Fruit fly (Drosophila melanogaster) whole organism, embryonic: ENCODE data around the gene CG10333.
A peak's percentile ranks its signal among the peaks of the same experiment; 100 is the strongest.

Experiments
- Atf-2 ChIP-seq: fragments of 200-800 bp; sonication (Bioruptor generic); optimal IDR thresholded peaks from 2 replicates; lab custom pipeline; 2016; ENCODE audit warnings: missing biosample characterization, missing genetic modification characterization
- CG10147 ChIP-seq: fragments of 200-800 bp; sonication (Bioruptor generic); optimal IDR thresholded peaks from 2 replicates; lab custom pipeline; 2019; ENCODE audit warnings: missing biosample characterization, mild to moderate bottlenecking, missing genetic modification characterization, moderate library complexity
- CG11695 ChIP-seq: fragments of 200-800 bp; sonication (Bioruptor generic); IDR thresholded peaks from 3 replicates; pipeline ENCODE4 v1.3.6; 2022; ENCODE audit warnings: missing biosample characterization, missing genetic modification characterization
- CG1603 ChIP-seq: fragments of 200-800 bp; sonication (Bioruptor generic); optimal IDR thresholded peaks from 2 replicates; lab custom pipeline; 2019; ENCODE audit warnings: missing biosample characterization, mild to moderate bottlenecking, missing genetic modification characterization, moderate library complexity
- CG1647 ChIP-seq: fragments of 200-800 bp; sonication (Bioruptor generic); optimal IDR thresholded peaks from 3 replicates; lab custom pipeline; 2016; ENCODE audit warnings: missing biosample characterization, missing genetic modification characterization
- CG17385 ChIP-seq: fragments of 200-800 bp; sonication (Bioruptor generic); optimal IDR thresholded peaks from 3 replicates; lab custom pipeline; 2018; ENCODE audit warnings: missing biosample characterization, mild to moderate bottlenecking, missing genetic modification characterization
- CG18262 ChIP-seq: fragments of 200-800 bp; optimal IDR thresholded peaks from 3 replicates; lab custom pipeline; 2019; ENCODE audit warnings: missing biosample characterization, mild to moderate bottlenecking, missing genetic modification characterization, moderate library complexity
- CG18599 ChIP-seq: fragments of 200-800 bp; sonication (Bioruptor generic); optimal IDR thresholded peaks from 3 replicates; lab custom pipeline; 2017; ENCODE audit warnings: missing biosample characterization, missing genetic modification characterization, mild to moderate bottlenecking, moderate library complexity, missing genetic modification reagents
- CG2116 ChIP-seq: fragments of 200-800 bp; sonication (Bioruptor generic); optimal IDR thresholded peaks from 3 replicates; lab custom pipeline; 2018; ENCODE audit warnings: missing biosample characterization, mild to moderate bottlenecking, missing genetic modification characterization
- CG2199 ChIP-seq: fragments of 200-800 bp; sonication (Bioruptor generic); IDR thresholded peaks from 3 replicates; pipeline ENCODE4 v1.3.6; 2022; ENCODE audit warnings: missing biosample characterization, missing genetic modification characterization
- CG2889 ChIP-seq: fragments of 200-800 bp; sonication (Bioruptor generic); IDR thresholded peaks from 3 replicates; pipeline ENCODE4 v1.3.6; 2022; ENCODE audit warnings: missing biosample characterization, missing genetic modification characterization
- CG34224 ChIP-seq: fragments of 200-800 bp; sonication (Bioruptor generic); IDR thresholded peaks from 3 replicates; pipeline ENCODE4 v1.3.6; 2022; ENCODE audit warnings: missing biosample characterization, missing genetic modification characterization; ENCODE audit not compliant: partially characterized antibody
- CG3838 ChIP-seq: fragments of 200-800 bp; sonication (Bioruptor generic); optimal IDR thresholded peaks from 3 replicates; lab custom pipeline; 2016; ENCODE audit warnings: missing biosample characterization, missing genetic modification characterization
- CG4730 ChIP-seq: fragments of 200-800 bp; sonication (Bioruptor generic); IDR thresholded peaks from 2 replicates; pipeline ENCODE4 v1.3.6; 2022; ENCODE audit warnings: missing biosample characterization, missing genetic modification characterization
- CG5953 ChIP-seq: fragments of 200-800 bp; sonication (Bioruptor generic); IDR thresholded peaks from 2 replicates; pipeline ENCODE4 v1.3.6; 2022; ENCODE audit warnings: missing biosample characterization, missing genetic modification characterization
- CG6813 ChIP-seq: fragments of 200-800 bp; sonication (Bioruptor generic); optimal IDR thresholded peaks from 2 replicates; lab custom pipeline; 2017; ENCODE audit warnings: missing biosample characterization, missing genetic modification characterization, mild to moderate bottlenecking, moderate library complexity, missing genetic modification reagents
- CG8290 ChIP-seq, 3 experiments: fragments of 200-800 bp; sonication (Bioruptor generic); optimal IDR thresholded peaks; 2 replicates each; lab custom pipeline; 2016 to 2019; ENCODE audit warnings: missing biosample characterization in 3 of 3, missing genetic modification characterization in 3 of 3, mild to moderate bottlenecking in 2 of 3, moderate library complexity in 1 of 3
- CG9437 ChIP-seq: fragments of 200-800 bp; sonication (Bioruptor generic); optimal IDR thresholded peaks from 2 replicates; lab custom pipeline; 2018; ENCODE audit warnings: missing biosample characterization, mild to moderate bottlenecking, missing genetic modification characterization
- CG9932 ChIP-seq: fragments of 200-800 bp; sonication (Bioruptor generic); IDR thresholded peaks from 2 replicates; pipeline ENCODE4 v1.3.6; 2022; ENCODE audit warnings: missing biosample characterization, missing genetic modification characterization
- Eip74EF ChIP-seq, 2 experiments: fragments of 200-800 bp in 1 of 2; fragments of >200 bp in 1 of 2; sonication (Bioruptor generic) in 1 of 2; optimal IDR thresholded peaks; 2 replicates each; lab custom pipeline; 2017 to 2019; ENCODE audit warnings: missing biosample characterization in 2 of 2, missing genetic modification characterization in 2 of 2, mild to moderate bottlenecking in 1 of 2, moderate library complexity in 1 of 2
- Hmr ChIP-seq: fragments of 200-800 bp; sonication (Bioruptor generic); optimal IDR thresholded peaks from 3 replicates; lab custom pipeline; 2017; ENCODE audit warnings: mild to moderate bottlenecking, missing biosample characterization, missing genetic modification reagents, missing genetic modification characterization
- Jarid2 ChIP-seq: fragments of 200-800 bp; sonication (Bioruptor generic); optimal IDR thresholded peaks from 3 replicates; lab custom pipeline; 2017; ENCODE audit warnings: mild to moderate bottlenecking, missing biosample characterization, missing genetic modification reagents, missing genetic modification characterization
- Med ChIP-seq: fragments of 200-800 bp; sonication (Bioruptor generic); peaks from one replicate; lab custom pipeline; 2016; ENCODE audit warnings: missing biosample characterization, missing genetic modification characterization, mild to moderate bottlenecking, inconsistent platforms, moderate library complexity
- NC2α ChIP-seq: fragments of 200-800 bp; sonication (Bioruptor generic); optimal IDR thresholded peaks from 2 replicates; lab custom pipeline; 2016; ENCODE audit warnings: missing biosample characterization, missing genetic modification characterization
- Rfx ChIP-seq: fragments of 200-800 bp; sonication (Bioruptor generic); IDR thresholded peaks from 2 replicates; pipeline ENCODE4 v1.3.6; 2022; ENCODE audit warnings: missing biosample characterization, missing genetic modification characterization
- Spps ChIP-seq: fragments of 200-800 bp; sonication (Bioruptor generic); optimal IDR thresholded peaks from 2 replicates; lab custom pipeline; 2018; ENCODE audit warnings: missing biosample characterization, mild to moderate bottlenecking, missing genetic modification characterization
- Sry-β ChIP-seq: fragments of 200-800 bp; sonication (Bioruptor generic); optimal IDR thresholded peaks from 2 replicates; lab custom pipeline; 2018; ENCODE audit warnings: missing biosample characterization, mild to moderate bottlenecking, missing genetic modification characterization, moderate library complexity
- YL-1 ChIP-seq: fragments of 200-800 bp; sonication (Bioruptor generic); optimal IDR thresholded peaks from 3 replicates; lab custom pipeline; 2017; ENCODE audit warnings: missing biosample characterization, mild to moderate bottlenecking, missing genetic modification characterization
- al ChIP-seq: fragments of 200-800 bp; sonication (Bioruptor generic); IDR thresholded peaks from 2 replicates; pipeline ENCODE4 v1.3.6; 2022; ENCODE audit warnings: missing biosample characterization, missing genetic modification characterization
- chinmo ChIP-seq: fragments of 200-800 bp; sonication (Bioruptor generic); IDR thresholded peaks from 4 replicates; pipeline ENCODE4 v1.3.6; 2022; ENCODE audit warnings: missing biosample characterization, missing genetic modification characterization; ENCODE audit not compliant: partially characterized antibody
- corto ChIP-seq: fragments of 200-800 bp; sonication (Bioruptor generic); optimal IDR thresholded peaks from 2 replicates; lab custom pipeline; 2016; ENCODE audit warnings: missing biosample characterization, mild to moderate bottlenecking, missing genetic modification characterization, moderate library complexity
- en ChIP-seq: fragments of 200-800 bp; sonication (Bioruptor generic); optimal IDR thresholded peaks from 2 replicates; lab custom pipeline; 2016; ENCODE audit warnings: missing biosample characterization, missing genetic modification characterization
- eve ChIP-seq, 2 experiments: fragments of >200 bp; optimal IDR thresholded peaks; 2 replicates each; lab custom pipeline; 2017; ENCODE audit warnings: missing biosample characterization in 2 of 2, missing genetic modification characterization in 2 of 2
- gce ChIP-seq: fragments of 200-800 bp; sonication (Bioruptor generic); IDR thresholded peaks from 3 replicates; pipeline ENCODE4 v1.3.6; 2022; ENCODE audit warnings: missing biosample characterization, missing genetic modification characterization
- grau ChIP-seq: fragments of 200-800 bp; optimal IDR thresholded peaks from 3 replicates; lab custom pipeline; 2019; ENCODE audit warnings: missing biosample characterization, mild to moderate bottlenecking, missing genetic modification characterization, moderate library complexity
- gsb ChIP-seq: fragments of 200-800 bp; sonication (Bioruptor generic); IDR thresholded peaks from 2 replicates; pipeline ENCODE4 v1.3.6; 2022; ENCODE audit warnings: missing biosample characterization, missing genetic modification characterization
- lab ChIP-seq: fragments of 200-800 bp; sonication (Bioruptor generic); optimal IDR thresholded peaks from 3 replicates; lab custom pipeline; 2017; ENCODE audit warnings: missing biosample characterization, missing genetic modification characterization, mild to moderate bottlenecking, moderate library complexity, missing genetic modification reagents
- mirr ChIP-seq: fragments of 200-800 bp; sonication (Bioruptor generic); optimal IDR thresholded peaks from 3 replicates; lab custom pipeline; 2018; ENCODE audit warnings: missing biosample characterization, mild to moderate bottlenecking, missing genetic modification characterization
- nerfin-2 ChIP-seq: fragments of 200-800 bp; sonication (Bioruptor generic); IDR thresholded peaks from 2 replicates; pipeline ENCODE4 v1.3.6; 2022; ENCODE audit warnings: missing biosample characterization, missing genetic modification characterization; ENCODE audit not compliant: partially characterized antibody
- rib ChIP-seq: fragments of 200-800 bp; sonication (Bioruptor generic); IDR thresholded peaks from 2 replicates; pipeline ENCODE4 v1.3.6; 2022; ENCODE audit warnings: missing biosample characterization, missing genetic modification characterization
- sd ChIP-seq: fragments of 200-800 bp; sonication (Bioruptor generic); optimal IDR thresholded peaks from 3 replicates; lab custom pipeline; 2018; ENCODE audit warnings: missing biosample characterization, mild to moderate bottlenecking, missing genetic modification characterization, moderate library complexity
- sens ChIP-seq: fragments of 200-800 bp; sonication (Bioruptor generic); peaks from one replicate; lab custom pipeline; 2016; ENCODE audit warnings: missing biosample characterization, missing genetic modification characterization
- sim ChIP-seq: fragments of 200-800 bp; sonication (Bioruptor generic); IDR thresholded peaks from 2 replicates; pipeline ENCODE4 v1.3.6; 2022; ENCODE audit warnings: missing biosample characterization, missing genetic modification characterization
- sqz ChIP-seq: fragments of 200-800 bp; sonication (Bioruptor generic); optimal IDR thresholded peaks from 3 replicates; lab custom pipeline; 2018; ENCODE audit warnings: missing biosample characterization, mild to moderate bottlenecking, missing genetic modification characterization
- tio ChIP-seq: fragments of 200-800 bp; sonication (Bioruptor generic); optimal IDR thresholded peaks from 2 replicates; lab custom pipeline; 2017; ENCODE audit warnings: missing biosample characterization, missing genetic modification characterization, inconsistent platforms
- tx ChIP-seq: fragments of 200-800 bp; sonication (Bioruptor generic); optimal IDR thresholded peaks from 2 replicates; lab custom pipeline; 2016; ENCODE audit warnings: missing biosample characterization, missing genetic modification characterization
- z ChIP-seq: fragments of 200-800 bp; sonication (Bioruptor generic); IDR thresholded peaks from 3 replicates; pipeline ENCODE4 v1.3.6; 2022; ENCODE audit warnings: missing biosample characterization, missing genetic modification characterization

CG10333 gene

DNA sequence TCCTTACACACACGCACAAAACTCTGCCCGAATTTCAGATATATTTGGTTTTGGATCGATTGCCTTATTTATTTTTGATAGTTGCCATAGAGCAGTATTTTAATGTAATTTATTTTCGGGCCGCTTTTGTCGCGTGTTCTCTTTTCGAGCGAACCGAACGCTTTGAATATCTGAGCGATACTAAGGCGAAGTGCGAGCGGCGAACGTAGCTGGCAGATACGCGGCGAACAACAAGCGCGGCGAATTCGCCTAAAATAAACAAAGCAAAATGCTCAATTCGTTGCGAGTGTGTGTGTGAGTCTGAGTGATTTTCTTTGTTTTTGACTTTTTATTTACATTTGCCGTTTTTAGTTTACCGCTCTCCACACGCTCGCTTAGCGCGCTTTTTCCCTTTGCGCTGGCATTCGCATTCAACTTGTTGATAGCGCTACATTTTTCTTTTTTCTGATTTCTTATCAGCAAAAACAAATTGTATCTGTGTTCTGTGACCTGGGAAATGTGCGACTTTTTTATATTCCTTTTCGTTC is 43.5 kb upstream of the CG10333 start (continued):
- TF ChIP-seq CG34224 (GFP tag; lab: Robert Waterston, UW) (peak; percentile 45; the same call in 2 of the 3 replicates), Atf-2 (GFP tag; lab: Kevin White, UChicago) (no peak), CG2116 (GFP tag; lab: Kevin White, UChicago) (no peak), mirr (GFP tag; lab: Kevin White, UChicago) (peak; percentile 20), Jarid2 (GFP tag; lab: Kevin White, UChicago) (peak; percentile 97), NC2α (GFP tag; lab: Kevin White, UChicago) (no peak), gsb (no peak)

dm6 chr2L:18563991-18564390 is 42.6 kb upstream of the CG10333 start:
- TF ChIP-seq chinmo (GFP tag; lab: Robert Waterston, UW) (peak; percentile 38; the same call in 1 of the 4 replicates), CG8290 (GFP tag; optimal IDR thresholded peaks at IDR 0.05; lab: Kevin White, UChicago) (no peak), CG8290 (tag; optimal IDR thresholded peaks at IDR 0.05; lab: Kevin White, UChicago) (no peak), Spps (no peak), z (GFP tag; lab: Robert Waterston, UW) (peak; percentile 92), CG10147 (no peak), sd (tag; lab: Kevin White, UChicago) (peak; percentile 43), YL-1 (no peak), corto (peak; percentile 8), nerfin-2 (GFP tag; lab: Robert Waterston, UW) (no peak), CG9437 (GFP tag; lab: Kevin White, UChicago) (peak; percentile 38), eve (GFP tag; optimal IDR thresholded peaks at IDR 0.05; lab: Kevin White, UChicago) (peak in 1 of 2 experiments; percentile 59), CG1647 (GFP tag; lab: Kevin White, UChicago) (no peak)

DNA sequence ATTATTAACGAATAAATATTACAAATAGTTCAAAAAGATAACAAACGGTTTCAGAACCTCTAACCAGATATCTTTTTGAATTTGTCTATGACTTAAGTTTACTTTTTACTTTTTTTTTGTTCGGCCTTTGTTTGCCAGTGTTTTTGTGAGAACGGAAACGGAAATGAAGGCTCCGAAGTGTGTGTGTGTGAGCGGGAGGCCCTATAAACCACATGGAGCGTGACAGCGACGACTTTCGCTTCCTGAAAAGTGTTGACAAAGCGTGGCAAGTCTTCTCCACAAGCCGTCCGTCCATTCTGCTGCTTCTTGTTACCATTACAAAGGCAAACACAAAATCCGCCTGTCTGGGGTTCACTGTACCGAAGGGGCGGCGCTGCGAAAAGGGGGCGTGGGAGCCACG is 42.2 kb upstream of the CG10333 start:
- TF ChIP-seq Hmr = peak; percentile 18
- TF ChIP-seq grau (tag; lab: Kevin White, UChicago) = peak; percentile 33
- peak; percentile 12 for TF ChIP-seq lab (GFP tag; lab: Kevin White, UChicago)
- TF ChIP-seq Rfx (GFP tag; lab: Robert Waterston, UW) = peak; percentile 47
- 0 out of 2 replicates have a peak, but pooled peaks have one; percentile 40 for TF ChIP-seq rib (GFP tag; lab: Robert Waterston, UW)
- TF ChIP-seq CG6813 (GFP tag; lab: Kevin White, UChicago) = peak; percentile 1
- no peak for TF ChIP-seq tx (GFP tag; lab: Kevin White, UChicago)
- TF ChIP-seq al = no peak
- no peak for TF ChIP-seq Eip74EF (GFP tag; optimal IDR thresholded peaks at IDR 0.05; lab: Kevin White, UChicago)
- TF ChIP-seq CG9932 (GFP tag; lab: Robert Waterston, UW) = 0 out of 2 replicates have a peak, but pooled peaks have one; percentile 24
- TF ChIP-seq sqz (GFP tag; lab: Kevin White, UChicago) = peak; percentile 6
- 0 out of 2 replicates have a peak, but pooled peaks have one; percentile 30 for TF ChIP-seq CG5953 (GFP tag; lab: Robert Waterston, UW)
- TF ChIP-seq sens (GFP tag; lab: Kevin White, UChicago) = peak; percentile 77
- TF ChIP-seq tio (GFP tag; lab: Kevin White, UChicago) = no peak
- TF ChIP-seq CG3838 = no peak
- 0 out of 3 replicates have a peak, but pooled peaks have one; percentile 7 for TF ChIP-seq CG2889
- TF ChIP-seq CG18262 (tag; lab: Kevin White, UChicago) = no peak
- no peak for TF ChIP-seq gce (GFP tag; lab: Robert Waterston, UW)
- no peak for TF ChIP-seq Sry-β
- TF ChIP-seq CG1603 (tag; lab: Kevin White, UChicago) = peak; percentile 6
- TF ChIP-seq CG17385 (GFP tag; lab: Kevin White, UChicago) = peak; percentile 8
- peak; percentile 74 for TF ChIP-seq Med (GFP tag; lab: Kevin White, UChicago)
- TF ChIP-seq en (GFP tag; lab: Kevin White, UChicago) = peak; percentile 12
- TF ChIP-seq CG18599 (GFP tag; lab: Kevin White, UChicago) = peak; percentile 20
- TF ChIP-seq sim (GFP tag; lab: Robert Waterston, UW) = peak; percentile 13; the same call in 1 of the 2 replicates
- TF ChIP-seq CG11695 (GFP tag; lab: Robert Waterston, UW) = 0 out of 3 replicates have a peak, but pooled peaks have one; percentile 21
- no peak for TF ChIP-seq CG4730 (GFP tag; lab: Robert Waterston, UW)
- 0 out of 3 replicates have a peak, but pooled peaks have one; percentile 23 for TF ChIP-seq CG2199
